Worm (Caenorhabditis elegans): ENCODE measurements around the gene ctsa-3.1.

DNA sequence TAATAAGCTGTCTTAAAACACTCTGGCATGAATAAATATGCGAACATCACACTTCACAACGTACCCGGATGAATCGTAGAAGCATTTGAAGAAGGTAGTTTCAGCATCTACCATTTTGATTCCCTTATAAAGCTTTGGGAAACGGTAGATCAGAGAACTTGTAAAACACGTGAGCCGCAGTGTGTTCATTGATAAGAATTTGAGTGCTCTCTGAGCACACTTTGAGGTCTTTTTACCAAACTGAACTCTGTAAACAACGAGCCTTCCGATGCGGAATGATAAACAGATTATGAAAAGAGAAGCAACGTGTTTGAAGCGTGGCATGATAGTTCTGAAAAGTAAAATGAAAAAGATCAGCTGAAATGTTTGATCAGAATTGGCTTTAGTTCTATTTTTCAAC is 5.6 kb downstream of the ctsa-3.1 start, which contains the start of gene aqp-1:
- TF ChIP-seq lin-11 (tag; optimal IDR thresholded peaks at IDR 0.05) (no peak), unc-3 (GFP tag; conservative IDR thresholded peaks at IDR 0.05) (no peak), unc-3 (tag; optimal IDR thresholded peaks at IDR 0.05) (no peak), pqm-1 (tag; optimal IDR thresholded peaks at IDR 0.05) (no peak), K09A11.1 (tag; optimal IDR thresholded peaks at IDR 0.05; ENCODE audit: insufficient read depth) (no peak), ceh-48 (tag; optimal IDR thresholded peaks at IDR 0.05) (no peak), lim-6 (tag; optimal IDR thresholded peaks at IDR 0.05) (no peak), ceh-19 (GFP tag; optimal IDR thresholded peaks at IDR 0.05) (no peak), ceh-14 (tag; optimal IDR thresholded peaks at IDR 0.05) (no peak), nhr-232 (tag; optimal IDR thresholded peaks at IDR 0.05) (no peak), dve-1 (tag; optimal IDR thresholded peaks at IDR 0.05) (no peak), ceh-45 (GFP tag; IDR thresholded peaks at IDR 0.05) (no peak), hlh-6 (tag; optimal IDR thresholded peaks at IDR 0.05) (no peak), hlh-30 (tag; optimal IDR thresholded peaks at IDR 0.05; ENCODE audit: insufficient read depth) (no peak)

All from whole organism, late embryonic.